Worm (Caenorhabditis elegans) whole organism, L4/young adult: ENCODE measurements around the gene F35H12.5.

ENCODE experiments used
- dao-5 ChIP-seq: sonication (generic microtip); optimal IDR thresholded peaks from 2 replicates; lab custom pipeline; 2016; ENCODE audit warnings: missing genotype, missing genetic modification characterization, moderate library complexity, missing compliant biosample characterization
- him-1 ChIP-seq: sonication (generic microtip); optimal IDR thresholded peaks from 2 replicates; lab custom pipeline; 2016; ENCODE audit warnings: missing genotype, missing genetic modification reagents, missing genetic modification characterization, missing compliant biosample characterization

DNA sequence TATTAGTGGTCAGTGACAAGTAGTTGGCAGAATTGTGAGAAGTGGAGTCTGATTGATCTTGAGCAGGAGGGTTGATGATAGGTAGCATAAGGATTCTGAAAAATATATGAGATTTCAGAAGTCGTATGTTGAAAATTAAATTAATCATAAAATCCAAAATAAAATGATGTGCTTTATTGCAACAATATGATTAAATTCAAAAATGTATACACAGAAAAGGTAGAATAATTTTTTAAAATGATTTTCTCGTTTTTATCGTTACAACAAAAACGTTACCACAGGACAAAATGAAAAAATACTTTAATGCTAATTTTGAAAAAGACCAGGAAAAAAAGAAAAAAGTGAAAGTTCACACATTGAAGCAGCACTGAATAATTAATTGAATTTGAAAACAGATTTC, 15.7 kb upstream of the F35H12.5 start, which contains the start of gene ZC13.10:
- TF ChIP-seq dao-5 (no peak), him-1 (tag; lab: Kevin White, UChicago) (no peak)
